Worm (Caenorhabditis elegans) whole organism, L2 larva: ENCODE data around the gene T28C12.15.

Experiments used
- C34F6.9 ChIP-seq: fragments of 150-350 bp; optimal IDR thresholded peaks from 2 replicates; lab custom pipeline; 2014; ENCODE audit warnings: missing biosample characterization, missing genetic modification characterization
- R02D3.7 ChIP-seq: fragments of 150-350 bp; optimal IDR thresholded peaks from 2 replicates; lab custom pipeline; 2014; ENCODE audit warnings: missing biosample characterization, missing genetic modification characterization
- Y55F3AM.14 ChIP-seq: fragments of 200-800 bp; sonication (Bioruptor generic); optimal IDR thresholded peaks from 2 replicates; lab custom pipeline; 2018; ENCODE audit warnings: mild to moderate bottlenecking, missing genetic modification characterization, missing compliant biosample characterization
- ZK546.5 ChIP-seq: sonication (generic microtip); optimal IDR thresholded peaks from 2 replicates; lab custom pipeline; 2017; ENCODE audit warnings: missing biosample characterization, missing genetic modification characterization
- alr-1 ChIP-seq: fragments of 150-350 bp; optimal IDR thresholded peaks from 2 replicates; lab custom pipeline; 2014; ENCODE audit warnings: missing biosample characterization, missing genetic modification characterization
- aly-2 ChIP-seq: fragments of 150-350 bp; optimal IDR thresholded peaks from 2 replicates; lab custom pipeline; 2014; ENCODE audit warnings: missing biosample characterization, missing genetic modification characterization
- ama-1 ChIP-seq: fragments of 150-350 bp; optimal IDR thresholded peaks from 2 replicates; lab custom pipeline; 2018; ENCODE audit warnings: inconsistent platforms
- blmp-1 ChIP-seq: sonication (generic microtip); optimal IDR thresholded peaks from 2 replicates; lab custom pipeline; 2017; ENCODE audit warnings: missing genetic modification characterization, mild to moderate bottlenecking, missing compliant biosample characterization, antibody characterized with exemption, moderate library complexity; ENCODE audit not compliant: insufficient read depth
- ceh-16 ChIP-seq: fragments of 150-350 bp; optimal IDR thresholded peaks from 2 replicates; lab custom pipeline; 2014; ENCODE audit warnings: missing biosample characterization, missing genetic modification characterization
- ceh-82 ChIP-seq: fragments of 150-350 bp; optimal IDR thresholded peaks from 2 replicates; lab custom pipeline; 2014; ENCODE audit warnings: missing biosample characterization, missing genetic modification characterization
- crh-2 ChIP-seq: sonication (generic microtip); optimal IDR thresholded peaks from 2 replicates; lab custom pipeline; 2017; ENCODE audit warnings: missing biosample characterization, missing genetic modification characterization
- dmd-4 ChIP-seq: sonication (generic microtip); optimal IDR thresholded peaks from 2 replicates; lab custom pipeline; 2017; ENCODE audit warnings: missing biosample characterization, missing genetic modification characterization
- egl-27 ChIP-seq: sonication (generic microtip); optimal IDR thresholded peaks from 3 replicates; lab custom pipeline; 2017; ENCODE audit warnings: missing biosample characterization, missing genetic modification reagents, missing genetic modification characterization
- elt-1 ChIP-seq: fragments of 150-350 bp; optimal IDR thresholded peaks from 2 replicates; lab custom pipeline; 2014; ENCODE audit warnings: missing biosample characterization, missing genetic modification characterization
- elt-3 ChIP-seq: sonication (generic microtip); optimal IDR thresholded peaks from 2 replicates; lab custom pipeline; 2017; ENCODE audit warnings: missing biosample characterization, missing genetic modification characterization
- fos-1 ChIP-seq: fragments of 150-350 bp; optimal IDR thresholded peaks from 2 replicates; lab custom pipeline; 2014; ENCODE audit warnings: missing biosample characterization, missing genetic modification characterization
- gmeb-1 ChIP-seq: fragments of 150-350 bp; optimal IDR thresholded peaks from 2 replicates; lab custom pipeline; 2014; ENCODE audit warnings: missing biosample characterization, missing genetic modification characterization
- lin-11 ChIP-seq: fragments of 150-350 bp; sonication (generic microtip); optimal IDR thresholded peaks from 2 replicates; lab custom pipeline; 2014; ENCODE audit warnings: missing biosample characterization, missing genetic modification characterization, inconsistent platforms, mixed read lengths
- lin-13 ChIP-seq: fragments of 150-350 bp; optimal IDR thresholded peaks from 2 replicates; lab custom pipeline; 2014; ENCODE audit warnings: missing biosample characterization, missing genetic modification reagents, missing genetic modification characterization
- lin-39 ChIP-seq: fragments of 150-350 bp; optimal IDR thresholded peaks from 2 replicates; lab custom pipeline; 2014; ENCODE audit warnings: missing biosample characterization, missing genetic modification reagents, missing genetic modification characterization
- lsy-2 ChIP-seq, 2 experiments: fragments of 150-350 bp in 1 of 2; sonication (generic microtip) in 1 of 2; optimal IDR thresholded peaks; 2 replicates each; lab custom pipeline; 2014 to 2017; ENCODE audit warnings: missing biosample characterization in 2 of 2, missing genetic modification characterization in 2 of 2
- mab-5 ChIP-seq: fragments of 150-350 bp; optimal IDR thresholded peaks from 2 replicates; lab custom pipeline; 2014; ENCODE audit warnings: missing biosample characterization, missing genetic modification characterization
- mbf-1 ChIP-seq: sonication (generic microtip); optimal IDR thresholded peaks from 2 replicates; lab custom pipeline; 2017; ENCODE audit warnings: missing biosample characterization, missing genetic modification characterization
- mdl-1 ChIP-seq, 2 experiments: fragments of 150-350 bp in 1 of 2; sonication (generic microtip) in 1 of 2; optimal IDR thresholded peaks; 2 replicates each; lab custom pipeline; 2017; ENCODE audit warnings: missing biosample characterization in 2 of 2, missing genetic modification characterization in 2 of 2
- nhr-10 ChIP-seq: sonication (generic microtip); optimal IDR thresholded peaks from 2 replicates; lab custom pipeline; 2017; ENCODE audit warnings: missing biosample characterization, missing genetic modification characterization
- nhr-11 ChIP-seq: fragments of 150-350 bp; optimal IDR thresholded peaks from 2 replicates; lab custom pipeline; 2014; ENCODE audit warnings: missing biosample characterization, missing genetic modification characterization
- nhr-12 ChIP-seq: fragments of 150-350 bp; optimal IDR thresholded peaks from 2 replicates; lab custom pipeline; 2014; ENCODE audit warnings: missing biosample characterization, missing genetic modification characterization
- nhr-129 ChIP-seq: fragments of 150-350 bp; optimal IDR thresholded peaks from 2 replicates; lab custom pipeline; 2014; ENCODE audit warnings: missing biosample characterization, missing genetic modification characterization
- nhr-21 ChIP-seq: fragments of 150-350 bp; optimal IDR thresholded peaks from 2 replicates; lab custom pipeline; 2014; ENCODE audit warnings: missing biosample characterization, missing genetic modification characterization
- nhr-23 ChIP-seq: fragments of 150-350 bp; optimal IDR thresholded peaks from 2 replicates; lab custom pipeline; 2014; ENCODE audit warnings: missing biosample characterization, missing genetic modification reagents, missing genetic modification characterization
- nhr-237 ChIP-seq: fragments of 150-350 bp; optimal IDR thresholded peaks from 2 replicates; lab custom pipeline; 2014; ENCODE audit warnings: missing biosample characterization, missing genetic modification characterization
- nhr-25 ChIP-seq: fragments of 150-350 bp; sonication (generic microtip); optimal IDR thresholded peaks from 3 replicates; lab custom pipeline; 2014; ENCODE audit warnings: missing biosample characterization, missing genetic modification characterization
- nhr-6 ChIP-seq: fragments of 150-350 bp; optimal IDR thresholded peaks from 2 replicates; lab custom pipeline; 2014; ENCODE audit warnings: missing biosample characterization, missing genetic modification characterization
- nhr-77 ChIP-seq: fragments of 150-350 bp; optimal IDR thresholded peaks from 2 replicates; lab custom pipeline; 2014; ENCODE audit warnings: missing biosample characterization, missing genetic modification characterization
- peb-1 ChIP-seq: fragments of 150-350 bp; optimal IDR thresholded peaks from 2 replicates; lab custom pipeline; 2014; ENCODE audit warnings: missing biosample characterization, missing genetic modification characterization
- sem-4 ChIP-seq: fragments of 150-350 bp; optimal IDR thresholded peaks from 2 replicates; lab custom pipeline; 2014; ENCODE audit warnings: missing biosample characterization, missing genetic modification reagents, missing genetic modification characterization
- skn-1 ChIP-seq: sonication (generic microtip); optimal IDR thresholded peaks from 2 replicates; lab custom pipeline; 2017; ENCODE audit warnings: missing biosample characterization, missing genetic modification characterization
- sma-3 ChIP-seq: sonication (generic microtip); optimal IDR thresholded peaks from 2 replicates; lab custom pipeline; 2016; ENCODE audit warnings: missing genetic modification reagents, missing genetic modification characterization, missing compliant biosample characterization
- sma-9 ChIP-seq, 2 experiments: fragments of 150-350 bp in 1 of 2; sonication (generic microtip) in 1 of 2; optimal IDR thresholded peaks; 2 replicates each; lab custom pipeline; 2014 to 2016; ENCODE audit warnings: missing genetic modification characterization in 2 of 2, mild to moderate bottlenecking in 1 of 2, missing biosample characterization in 1 of 2, missing compliant biosample characterization in 1 of 2, missing genetic modification reagents in 1 of 2, moderate library complexity in 1 of 2
- unc-39 ChIP-seq: fragments of 150-350 bp; optimal IDR thresholded peaks from 2 replicates; lab custom pipeline; 2014; ENCODE audit warnings: missing biosample characterization, missing genetic modification characterization
- unc-55 ChIP-seq: fragments of 150-350 bp; sonication (generic microtip); optimal IDR thresholded peaks from 3 replicates; lab custom pipeline; 2014; ENCODE audit warnings: missing biosample characterization, missing genetic modification reagents, missing genetic modification characterization
- unc-62 ChIP-seq: fragments of 150-350 bp; optimal IDR thresholded peaks from 2 replicates; lab custom pipeline; 2014; ENCODE audit warnings: missing biosample characterization, missing genetic modification reagents, missing genetic modification characterization
- ztf-1 ChIP-seq: fragments of 200-800 bp; sonication (Bioruptor generic); conservative IDR thresholded peaks from 2 replicates; pipeline ENCODE4 v1.3.6; 2022; ENCODE audit warnings: missing genetic modification characterization, missing compliant biosample characterization
- ztf-11 ChIP-seq: sonication (generic microtip); optimal IDR thresholded peaks from 2 replicates; lab custom pipeline; 2017; ENCODE audit warnings: missing biosample characterization, missing genetic modification characterization
- ztf-4 ChIP-seq: fragments of 150-350 bp; optimal IDR thresholded peaks from 2 replicates; lab custom pipeline; 2014; ENCODE audit warnings: missing biosample characterization, missing genetic modification characterization

The T28C12.15 gene

DNA sequence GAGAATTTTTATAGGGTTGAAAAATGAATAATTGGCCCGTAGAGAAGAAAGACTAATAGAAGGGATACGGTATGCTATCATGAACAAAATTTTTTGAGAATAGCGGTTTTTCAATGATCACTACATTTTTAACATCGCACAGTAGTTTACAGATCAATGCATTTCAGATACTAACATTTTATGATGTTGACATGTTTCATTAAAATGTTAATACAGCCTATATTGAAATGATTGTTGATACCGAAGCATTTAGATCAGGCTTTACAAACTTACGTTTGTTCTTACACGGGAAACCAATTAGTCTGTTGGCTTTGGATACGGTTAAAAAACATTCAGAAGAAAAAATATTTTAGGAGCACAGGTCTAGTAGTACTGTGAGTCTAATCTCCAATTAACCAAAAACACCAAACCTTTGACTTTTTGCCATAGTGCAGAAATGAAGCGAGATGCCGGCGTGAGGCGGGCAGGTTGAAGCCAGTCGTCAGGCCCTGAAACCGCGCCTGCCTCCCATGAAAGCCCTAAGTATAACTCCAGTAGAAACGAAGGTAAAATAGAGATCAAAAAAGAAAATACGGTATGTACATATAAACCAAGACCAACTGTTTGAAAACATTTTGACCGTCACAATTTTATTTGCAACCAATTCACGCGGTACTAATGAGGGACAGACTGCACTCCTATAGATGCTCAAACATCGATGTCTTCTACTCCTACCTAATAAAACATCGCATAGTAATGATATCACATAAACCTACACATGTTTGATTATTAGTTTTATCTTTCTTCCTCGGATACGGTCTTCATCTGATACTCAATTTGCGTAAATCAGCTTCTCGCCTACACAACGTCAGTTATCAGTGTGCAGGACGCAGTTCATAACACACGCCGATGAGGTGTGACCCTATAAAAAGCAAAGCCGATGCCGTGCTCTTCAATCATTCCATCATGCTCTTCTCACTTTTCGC, 43.2 kb downstream of the T28C12.15 start, which contains the start of gene fil-2 (continued):
- no peak for TF ChIP-seq nhr-237 (tag; lab: Kevin White, UChicago)

DNA sequence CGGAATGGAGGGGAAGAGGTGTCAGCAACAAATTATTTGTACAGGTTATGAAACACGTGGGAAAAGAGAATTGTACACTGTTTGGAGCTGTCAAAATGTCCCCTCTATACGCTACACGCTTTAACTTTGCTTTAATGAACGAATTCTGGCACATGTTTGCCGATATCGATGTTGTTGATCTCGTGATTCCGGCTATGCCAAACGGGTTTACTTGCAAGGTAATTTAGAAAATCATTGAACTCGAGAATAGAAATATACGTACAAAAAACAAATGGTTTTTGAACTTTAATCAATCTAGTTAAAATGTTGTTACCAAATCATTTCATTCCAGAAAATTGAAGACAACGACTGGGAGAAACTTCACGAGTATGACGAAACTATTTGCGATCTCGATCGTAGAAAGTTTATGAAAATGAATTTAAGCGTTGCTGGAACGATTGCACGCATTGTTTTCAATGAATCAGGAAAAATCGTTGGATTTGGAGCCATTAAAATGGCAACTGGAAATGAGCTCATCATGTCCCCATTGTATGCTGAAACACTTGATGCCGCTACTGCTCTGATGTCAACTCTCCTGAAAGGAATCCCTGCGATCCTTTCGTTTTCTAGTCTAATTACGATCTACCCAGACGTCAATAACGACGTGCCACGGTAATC, 44.3 kb downstream of the T28C12.15 start:
- TF ChIP-seq unc-62 (GFP tag; lab: Kevin White, UChicago) = no peak
- peak; percentile 37 for TF ChIP-seq nhr-21 (tag; lab: Kevin White, UChicago)
- no peak for TF ChIP-seq C34F6.9 (tag; lab: Kevin White, UChicago)
- no peak for TF ChIP-seq mab-5 (tag; lab: Kevin White, UChicago)
- TF ChIP-seq nhr-10 (tag; lab: Kevin White, UChicago) = no peak
- TF ChIP-seq ceh-16 (tag; lab: Kevin White, UChicago) = no peak
- TF ChIP-seq ama-1 (lab: Kevin White, UChicago) = peak; percentile 30
- TF ChIP-seq nhr-11 (tag; lab: Kevin White, UChicago) = no peak
- TF ChIP-seq nhr-23 (tag; lab: Kevin White, UChicago) = no peak
- peak; percentile 17 for TF ChIP-seq sma-9 (GFP tag; optimal IDR thresholded peaks at IDR 0.05; lab: Kevin White, UChicago)
- no peak for TF ChIP-seq sma-9 (tag; optimal IDR thresholded peaks at IDR 0.05; lab: Kevin White, UChicago)
- TF ChIP-seq unc-39 (tag; lab: Kevin White, UChicago) = no peak

DNA sequence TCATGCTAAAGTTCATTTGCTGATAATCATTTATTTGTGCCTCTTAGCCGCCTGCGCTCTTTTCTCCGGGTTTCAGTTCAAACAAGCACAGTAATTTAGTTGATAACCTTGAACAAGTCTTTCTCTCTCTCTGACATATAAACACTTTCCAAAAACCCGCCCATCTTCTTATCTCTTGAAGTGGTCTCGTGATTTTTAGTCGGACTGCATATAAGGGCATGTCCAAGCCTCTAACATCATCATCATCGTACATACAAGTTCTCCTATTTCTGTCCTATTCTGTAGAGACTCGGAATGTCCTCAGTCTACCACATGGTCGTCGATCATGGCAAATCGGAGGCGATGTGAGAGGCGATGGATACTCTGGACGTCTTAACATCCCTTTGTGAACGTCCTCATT, 45.4 kb downstream of the T28C12.15 start, which contains the start of gene F31F7.1:
Gene F31F7.1 (plus strand): TSS at position 235 of the 400 bp plus-strand sequence.
- TF ChIP-seq aly-2 (no peak), lin-13 (no peak), ceh-82 (tag; lab: Kevin White, UChicago) (no peak), ztf-11 (tag; lab: Kevin White, UChicago) (no peak), ztf-4 (tag; lab: Kevin White, UChicago) (no peak), fos-1 (tag; lab: Kevin White, UChicago) (peak; percentile 78), mab-5 (tag; lab: Kevin White, UChicago) (no peak), lsy-2 (tag; optimal IDR thresholded peaks at IDR 0.05; lab: Kevin White, UChicago) (peak in 1 of 2 experiments; percentile 50), nhr-77 (tag; lab: Kevin White, UChicago) (peak; percentile 22), nhr-6 (tag; lab: Kevin White, UChicago) (peak; percentile 26), sma-3 (GFP tag; lab: Kevin White, UChicago) (peak; percentile 84), peb-1 (tag; lab: Kevin White, UChicago) (no peak), mbf-1 (tag; lab: Kevin White, UChicago) (no peak), ama-1 (lab: Kevin White, UChicago) (peak; percentile 62), ceh-16 (tag; lab: Kevin White, UChicago) (no peak), blmp-1 (tag; lab: Kevin White, UChicago) (peak; percentile 67), elt-1 (tag; lab: Kevin White, UChicago) (no peak), Y55F3AM.14 (no peak), unc-62 (GFP tag; lab: Kevin White, UChicago) (no peak), nhr-21 (tag; lab: Kevin White, UChicago) (peak; percentile 85), nhr-12 (tag; lab: Kevin White, UChicago) (no peak), nhr-25 (tag; lab: Kevin White, UChicago) (peak; percentile 68), skn-1 (tag; lab: Kevin White, UChicago) (peak; percentile 12), alr-1 (tag; lab: Kevin White, UChicago) (no peak), nhr-237 (tag; lab: Kevin White, UChicago) (no peak), unc-39 (tag; lab: Kevin White, UChicago) (no peak), unc-55 (GFP tag; lab: Kevin White, UChicago) (no peak), crh-2 (tag; lab: Kevin White, UChicago) (peak; percentile 73), elt-3 (no peak), ZK546.5 (tag; lab: Kevin White, UChicago) (no peak), egl-27 (tag; lab: Kevin White, UChicago) (peak; percentile 0), nhr-11 (tag; lab: Kevin White, UChicago) (no peak), dmd-4 (tag; lab: Kevin White, UChicago) (no peak), nhr-129 (peak; percentile 52), ztf-1 (GFP tag; lab: Robert Waterston, UW) (no peak), R02D3.7 (tag; lab: Kevin White, UChicago) (no peak), mdl-1 (tag; optimal IDR thresholded peaks at IDR 0.05; lab: Kevin White, UChicago) (peak in 1 of 2 experiments; percentile 67), gmeb-1 (tag; lab: Kevin White, UChicago) (peak; percentile 70), lin-11 (no peak), nhr-23 (tag; lab: Kevin White, UChicago) (no peak), sem-4 (tag; lab: Kevin White, UChicago) (no peak), nhr-10 (tag; lab: Kevin White, UChicago) (no peak), lin-39 (tag; lab: Kevin White, UChicago) (no peak)
